Fruit fly (Drosophila melanogaster): ENCODE results near the gene ringer.
A peak's percentile ranks its signal among the peaks of the same experiment; 100 is the strongest.

The ringer gene

DNA sequence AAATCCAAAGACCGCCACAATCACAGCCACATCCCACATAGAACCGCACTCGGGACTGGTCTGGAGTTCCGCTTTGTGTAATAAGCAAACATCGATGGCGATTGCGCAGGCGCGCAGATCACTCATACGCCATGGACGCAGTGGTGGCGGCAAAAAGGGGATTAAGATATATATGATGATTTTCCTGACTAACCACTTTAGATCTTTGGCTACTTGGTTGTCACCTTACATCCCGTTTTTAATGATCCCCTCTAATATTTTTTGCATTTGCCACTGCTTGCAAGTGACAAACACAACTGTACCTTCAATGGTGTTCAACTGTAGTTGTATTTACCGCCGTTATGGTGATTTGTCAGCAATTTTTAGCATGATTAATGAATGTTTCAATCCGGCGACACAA, 49.3 kb downstream of the ringer start (continued):
- TF ChIP-seq CG13123 (GFP tag; optimal IDR thresholded peaks at IDR 0.05) (no peak), CG7928 (GFP tag; optimal IDR thresholded peaks at IDR 0.05) (no peak), CG10462 (GFP tag; optimal IDR thresholded peaks at IDR 0.05) (no peak), prd (optimal IDR thresholded peaks at IDR 0.05) (no peak), prd (GFP tag; IDR thresholded peaks at IDR 0.05) (no peak), ind (GFP tag; optimal IDR thresholded peaks at IDR 0.05) (no peak), inv (GFP tag; IDR thresholded peaks at IDR 0.05; ENCODE audit: partially characterized antibody) (no peak), ftz-f1 (GFP tag; optimal IDR thresholded peaks at IDR 0.05) (no peak), CG12219 (GFP tag; optimal IDR thresholded peaks at IDR 0.05) (no peak), CG14050 (GFP tag; IDR thresholded peaks at IDR 0.05) (no peak), CG3281 (GFP tag; optimal IDR thresholded peaks at IDR 0.05) (peak; percentile 27), Hsf (GFP tag; optimal IDR thresholded peaks at IDR 0.05) (no peak), nmo (GFP tag; optimal IDR thresholded peaks at IDR 0.05) (no peak), CG2116 (GFP tag; optimal IDR thresholded peaks at IDR 0.05) (no peak), chif (GFP tag; optimal IDR thresholded peaks at IDR 0.05) (peak in 1 of 2 experiments; percentile 10), E2f1 (GFP tag; IDR thresholded peaks at IDR 0.05) (no peak), CG7745 (tag; optimal IDR thresholded peaks at IDR 0.05) (no peak), CoRest (tag; optimal IDR thresholded peaks at IDR 0.05) (no peak), dysf (GFP tag; IDR thresholded peaks at IDR 0.05) (0 out of 3 replicates have a peak, but pooled peaks have one; percentile 14), Dbx (GFP tag; IDR thresholded peaks at IDR 0.05) (peak; percentile 64), PHDP (tag; optimal IDR thresholded peaks at IDR 0.05) (no peak), CG7372 (GFP tag; IDR thresholded peaks at IDR 0.05) (0 out of 2 replicates have a peak, but pooled peaks have one; percentile 11), CG3995 (GFP tag; optimal IDR thresholded peaks at IDR 0.05) (no peak), CG14965 (GFP tag; optimal IDR thresholded peaks at IDR 0.05; ENCODE audit: borderline replicate concordance) (no peak), CG15514 (GFP tag; optimal IDR thresholded peaks at IDR 0.05) (peak; percentile 23), zen2 (GFP tag; IDR thresholded peaks at IDR 0.05; ENCODE audit: partially characterized antibody) (no peak), h (optimal IDR thresholded peaks at IDR 0.05) (no peak), jigr1 (GFP tag; IDR thresholded peaks at IDR 0.05) (no peak), sr (GFP tag; IDR thresholded peaks at IDR 0.05) (no peak), fd64A (GFP tag; optimal IDR thresholded peaks at IDR 0.05) (no peak), cwo (GFP tag; optimal IDR thresholded peaks at IDR 0.05) (peak; percentile 9), bab2 (GFP tag; optimal IDR thresholded peaks at IDR 0.05) (no peak), CG31365 (tag; optimal IDR thresholded peaks at IDR 0.05) (no peak), ttk (GFP tag; IDR thresholded peaks at IDR 0.05) (no peak), CG31224 (GFP tag; IDR thresholded peaks at IDR 0.05) (0 out of 2 replicates have a peak, but pooled peaks have one; percentile 20), gce (GFP tag; IDR thresholded peaks at IDR 0.05) (no peak), Nf-YA (GFP tag; IDR thresholded peaks at IDR 0.05) (no peak), gsb-n (tag; optimal IDR thresholded peaks at IDR 0.05) (no peak), Vsx1 (GFP tag; optimal IDR thresholded peaks at IDR 0.05) (no peak), wdn (GFP tag; IDR thresholded peaks at IDR 0.05) (peak; percentile 53; the same call in 1 of the 2 replicates), CG17912 (GFP tag; optimal IDR thresholded peaks at IDR 0.05) (no peak), Gug (GFP tag; IDR thresholded peaks at IDR 0.05) (0 out of 4 replicates have a peak, but pooled peaks have one; percentile 6), CG10543 (GFP tag; optimal IDR thresholded peaks at IDR 0.05) (no peak), Mes4 (GFP tag; optimal IDR thresholded peaks at IDR 0.05) (no peak), TFAM (GFP tag; optimal IDR thresholded peaks at IDR 0.05) (no peak), Trl (optimal IDR thresholded peaks at IDR 0.05) (no peak), Trl (GFP tag; optimal IDR thresholded peaks at IDR 0.05) (peak; percentile 38), Dip3 (GFP tag; optimal IDR thresholded peaks at IDR 0.05) (peak; percentile 5), C15 (GFP tag; IDR thresholded peaks at IDR 0.05) (no peak), CG13424 (tag; optimal IDR thresholded peaks at IDR 0.05) (no peak), ab (GFP tag; optimal IDR thresholded peaks at IDR 0.05) (no peak), nom (GFP tag; optimal IDR thresholded peaks at IDR 0.05) (no peak), CG14014 (GFP tag; IDR thresholded peaks at IDR 0.05) (peak; percentile 37; the same call in 1 of the 2 replicates)

Data from whole organism, embryonic.